Worm (Caenorhabditis elegans): ENCODE measurements around the gene cyp-13A3.
A peak's percentile ranks its signal among the peaks of the same experiment; 100 is the strongest.

DNA sequence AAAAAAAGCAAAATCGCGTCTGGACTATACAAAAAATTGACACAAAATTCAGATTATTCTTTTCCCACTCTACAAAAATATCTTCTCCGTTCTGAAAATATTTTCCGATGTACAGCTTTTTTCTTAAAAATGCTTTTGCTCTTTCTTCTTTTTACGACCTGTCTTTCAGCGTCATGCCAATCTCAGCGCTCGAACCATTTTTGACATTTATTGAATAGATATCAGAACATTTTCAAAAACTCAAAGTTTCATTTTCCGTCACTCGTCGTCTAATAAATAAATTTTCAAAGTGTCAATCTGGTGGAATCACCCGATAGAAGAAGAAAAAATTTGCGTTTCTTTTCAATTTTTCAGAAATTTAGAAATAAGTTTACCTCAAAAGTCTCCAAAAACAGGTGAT, 51.7 kb downstream of the cyp-13A3 start:
- TF ChIP-seq nhr-28 (tag; optimal IDR thresholded peaks at IDR 0.05) (no peak), pha-4 (GFP tag; IDR thresholded peaks at IDR 0.05) (peak; percentile 29; the same call in 1 of the 2 replicates), pha-4 (tag; optimal IDR thresholded peaks at IDR 0.05) (no peak), unc-62 (GFP tag; optimal IDR thresholded peaks at IDR 0.05 in 1 of 2) (peak in 1 of 2 experiments; percentile 82), unc-62 (tag; optimal IDR thresholded peaks at IDR 0.05) (no peak), zfp-3 (GFP tag; conservative IDR thresholded peaks at IDR 0.05) (no peak), ama-1 (optimal IDR thresholded peaks at IDR 0.05) (no peak), set-16 (GFP tag; IDR thresholded peaks at IDR 0.05) (no peak), nhr-11 (tag; optimal IDR thresholded peaks at IDR 0.05) (no peak), aha-1 (tag) (peak; percentile 42), Y75B8A.6 (GFP tag; IDR thresholded peaks at IDR 0.05) (no peak), pqm-1 (tag; optimal IDR thresholded peaks at IDR 0.05) (no peak)
